Worm (Caenorhabditis elegans) whole organism, young adult: ENCODE measurements around the gene C06B3.6.

Experiments used
- Y67H2A.10 ChIP-seq: fragments of 200-800 bp; sonication (Bioruptor generic); conservative IDR thresholded peaks from 2 replicates; pipeline ENCODE4 v1.3.6; 2022; ENCODE audit warnings: missing genetic modification reagents, missing genetic modification characterization, missing compliant biosample characterization
- akir-1 ChIP-seq: fragments of 200-800 bp; sonication (Bioruptor generic); optimal IDR thresholded peaks from 2 replicates; lab custom pipeline; 2018; ENCODE audit warnings: mild to moderate bottlenecking, missing genetic modification characterization, moderate library complexity, missing compliant biosample characterization
- hmg-1.2 ChIP-seq: fragments of 200-800 bp; sonication (Bioruptor generic); IDR thresholded peaks from 2 replicates; pipeline ENCODE4 v1.3.6; 2022; ENCODE audit warnings: missing genetic modification reagents, missing genetic modification characterization, missing compliant biosample characterization
- pha-4 ChIP-seq: fragments of 150-350 bp; sonication (generic microtip); optimal IDR thresholded peaks from 2 replicates; lab custom pipeline; 2014; ENCODE audit warnings: missing biosample characterization, missing genetic modification reagents, missing genetic modification characterization
- zfh-2 ChIP-seq: fragments of 200-800 bp; sonication (Bioruptor generic); conservative IDR thresholded peaks from 2 replicates; pipeline ENCODE4 v1.3.6; 2022; ENCODE audit warnings: missing genetic modification reagents, missing genetic modification characterization, missing compliant biosample characterization

ce11 chrV:13862505-13862904 is 46.3 kb downstream of the C06B3.6 start, which contains the start of gene srx-137:
- TF ChIP-seq pha-4 (tag; lab: Kevin White, UChicago) (no peak), zfh-2 (GFP tag; lab: Robert Waterston, UW) (no peak), hmg-1.2 (no peak), akir-1 (GFP tag; lab: Kevin White, UChicago) (no peak), Y67H2A.10 (GFP tag; lab: Robert Waterston, UW) (no peak)
